Fruit fly (Drosophila melanogaster) whole organism, embryonic: ENCODE measurements around the gene Cp36.

Experiments
- Adf1 ChIP-seq: fragments of 200-800 bp; sonication (Bioruptor generic); IDR thresholded peaks from 2 replicates; pipeline ENCODE4 v1.3.6; 2022; ENCODE audit warnings: missing biosample characterization, missing genetic modification characterization
- Atf6 ChIP-seq: fragments of 200-800 bp; sonication (Bioruptor generic); IDR thresholded peaks from 2 replicates; pipeline ENCODE4 v1.3.6; 2022; ENCODE audit warnings: missing biosample characterization, missing genetic modification characterization
- CG10462 ChIP-seq: fragments of 200-800 bp; sonication (Bioruptor generic); optimal IDR thresholded peaks from 2 replicates; lab custom pipeline; 2016; ENCODE audit warnings: missing biosample characterization, missing genetic modification characterization
- CG12659 ChIP-seq: fragments of 200-800 bp; sonication (Bioruptor generic); optimal IDR thresholded peaks from 3 replicates; lab custom pipeline; 2017; ENCODE audit warnings: mild to moderate bottlenecking, missing biosample characterization, missing genetic modification reagents, missing genetic modification characterization
- CG12769 ChIP-seq: fragments of 200-800 bp; sonication (Bioruptor generic); optimal IDR thresholded peaks from 2 replicates; lab custom pipeline; 2019; ENCODE audit warnings: missing biosample characterization, mild to moderate bottlenecking, missing genetic modification characterization, moderate library complexity
- CG13123 ChIP-seq: fragments of 200-800 bp; sonication (Bioruptor generic); optimal IDR thresholded peaks from 2 replicates; lab custom pipeline; 2016; ENCODE audit warnings: missing biosample characterization, missing genetic modification characterization
- CG13296 ChIP-seq: fragments of 200-800 bp; sonication (Bioruptor generic); optimal IDR thresholded peaks from 3 replicates; lab custom pipeline; 2018; ENCODE audit warnings: missing biosample characterization, mild to moderate bottlenecking, missing genetic modification characterization
- CG13775 ChIP-seq: fragments of 200-800 bp; sonication (Bioruptor generic); optimal IDR thresholded peaks from 3 replicates; lab custom pipeline; 2017; ENCODE audit warnings: missing biosample characterization, mild to moderate bottlenecking, missing genetic modification characterization
- CG13894 ChIP-seq: fragments of 200-800 bp; sonication (Bioruptor generic); optimal IDR thresholded peaks from 3 replicates; lab custom pipeline; 2018; ENCODE audit warnings: missing biosample characterization, mild to moderate bottlenecking, missing genetic modification characterization, moderate library complexity
- CG15514 ChIP-seq: fragments of 200-800 bp; sonication (Bioruptor generic); optimal IDR thresholded peaks from 3 replicates; lab custom pipeline; 2017; ENCODE audit warnings: missing biosample characterization, missing genetic modification characterization, mild to moderate bottlenecking, moderate library complexity, missing genetic modification reagents
- CG17385 ChIP-seq: fragments of 200-800 bp; sonication (Bioruptor generic); optimal IDR thresholded peaks from 3 replicates; lab custom pipeline; 2018; ENCODE audit warnings: missing biosample characterization, mild to moderate bottlenecking, missing genetic modification characterization
- CG17912 ChIP-seq: fragments of 200-800 bp; sonication (Bioruptor generic); optimal IDR thresholded peaks from 2 replicates; lab custom pipeline; 2018; ENCODE audit warnings: missing biosample characterization, mild to moderate bottlenecking, missing genetic modification characterization
- CG2120 ChIP-seq: fragments of 200-800 bp; sonication (Bioruptor generic); optimal IDR thresholded peaks from 3 replicates; lab custom pipeline; 2016; ENCODE audit warnings: missing biosample characterization, missing genetic modification characterization
- CG3847 ChIP-seq: fragments of 200-800 bp; sonication (Bioruptor generic); IDR thresholded peaks from 2 replicates; pipeline ENCODE4 v1.3.6; 2022; ENCODE audit warnings: missing biosample characterization, missing genetic modification characterization
- CG4360 ChIP-seq: fragments of 200-800 bp; sonication (Bioruptor generic); IDR thresholded peaks from 2 replicates; pipeline ENCODE4 v1.3.6; 2022; ENCODE audit warnings: missing biosample characterization, missing genetic modification characterization
- CG4424 ChIP-seq: fragments of 200-800 bp; sonication (Bioruptor generic); optimal IDR thresholded peaks from 3 replicates; lab custom pipeline; 2016; ENCODE audit warnings: missing biosample characterization, missing genetic modification characterization
- CG6791 ChIP-seq: fragments of 200-800 bp; sonication (Bioruptor generic); IDR thresholded peaks from 3 replicates; pipeline ENCODE4 v1.3.6; 2022; ENCODE audit warnings: missing biosample characterization, missing genetic modification characterization; ENCODE audit not compliant: partially characterized antibody
- CTCF ChIP-seq: fragments of 200-800 bp; sonication (Bioruptor generic); optimal IDR thresholded peaks from 2 replicates; lab custom pipeline; 2017; ENCODE audit warnings: missing biosample characterization, mild to moderate bottlenecking, missing genetic modification characterization, moderate library complexity
- Dp ChIP-seq: fragments of 200-800 bp; sonication (Bioruptor generic); optimal IDR thresholded peaks from 2 replicates; lab custom pipeline; 2018; ENCODE audit warnings: missing biosample characterization, mild to moderate bottlenecking, missing genetic modification characterization, moderate library complexity
- Ets97D ChIP-seq: fragments of 200-800 bp; sonication (Bioruptor generic); optimal IDR thresholded peaks from 3 replicates; lab custom pipeline; 2016; ENCODE audit warnings: missing biosample characterization, missing genetic modification characterization
- Gug ChIP-seq: fragments of 200-800 bp; sonication (Bioruptor generic); IDR thresholded peaks from 4 replicates; pipeline ENCODE4 v1.3.6; 2022; ENCODE audit warnings: missing biosample characterization, missing genetic modification characterization
- Med ChIP-seq: fragments of 200-800 bp; sonication (Bioruptor generic); peaks from one replicate; lab custom pipeline; 2016; ENCODE audit warnings: missing biosample characterization, missing genetic modification characterization, mild to moderate bottlenecking, inconsistent platforms, moderate library complexity
- Myb ChIP-seq: fragments of 200-800 bp; sonication (Bioruptor generic); optimal IDR thresholded peaks from 2 replicates; lab custom pipeline; 2016; ENCODE audit warnings: missing biosample characterization, missing genetic modification characterization
- NFAT ChIP-seq: fragments of 200-800 bp; sonication (Bioruptor generic); IDR thresholded peaks from 2 replicates; pipeline ENCODE4 v1.3.6; 2022; ENCODE audit warnings: missing biosample characterization, missing genetic modification characterization
- Opbp ChIP-seq: fragments of 200-800 bp; sonication (Bioruptor generic); IDR thresholded peaks from 3 replicates; pipeline ENCODE4 v1.3.6; 2022; ENCODE audit warnings: missing biosample characterization, missing genetic modification characterization; ENCODE audit not compliant: partially characterized antibody
- Optix ChIP-seq: fragments of 200-800 bp; sonication (Bioruptor generic); IDR thresholded peaks from 3 replicates; pipeline ENCODE4 v1.3.6; 2022; ENCODE audit warnings: missing biosample characterization, missing genetic modification characterization
- Trl ChIP-seq, 3 experiments: fragments of >200 bp in 2 of 3; fragments of 200-800 bp in 1 of 3; sonication (Bioruptor generic) in 1 of 3; optimal IDR thresholded peaks; 2 replicates in 1 of 3; 3 replicates in 2 of 3; lab custom pipeline; 2016 to 2017; ENCODE audit warnings: missing biosample characterization in 1 of 3, missing genetic modification characterization in 1 of 3
- Vsx1 ChIP-seq: fragments of 200-800 bp; sonication (Bioruptor generic); optimal IDR thresholded peaks from 2 replicates; lab custom pipeline; 2017; ENCODE audit warnings: missing biosample characterization, mild to moderate bottlenecking, missing genetic modification characterization, missing genetic modification reagents
- YL-1 ChIP-seq: fragments of 200-800 bp; sonication (Bioruptor generic); optimal IDR thresholded peaks from 3 replicates; lab custom pipeline; 2017; ENCODE audit warnings: missing biosample characterization, mild to moderate bottlenecking, missing genetic modification characterization
- ac ChIP-seq: fragments of 200-800 bp; sonication (Bioruptor generic); optimal IDR thresholded peaks from 3 replicates; lab custom pipeline; 2017; ENCODE audit warnings: missing biosample characterization, mild to moderate bottlenecking, missing genetic modification characterization
- cg ChIP-seq: fragments of 200-800 bp; sonication (Bioruptor generic); optimal IDR thresholded peaks from 3 replicates; lab custom pipeline; 2019; ENCODE audit warnings: missing biosample characterization, mild to moderate bottlenecking, missing genetic modification characterization, moderate library complexity
- ems ChIP-seq: fragments of 200-800 bp; sonication (Bioruptor generic); optimal IDR thresholded peaks from 3 replicates; lab custom pipeline; 2016; ENCODE audit warnings: missing biosample characterization, missing genetic modification characterization
- ftz-f1 ChIP-seq: fragments of 200-800 bp; sonication (Bioruptor generic); optimal IDR thresholded peaks from 2 replicates; lab custom pipeline; 2016; ENCODE audit warnings: missing biosample characterization, missing genetic modification characterization
- hkb ChIP-seq, 2 experiments: fragments of 200-800 bp in 1 of 2; fragments of >200 bp in 1 of 2; sonication (Bioruptor generic) in 1 of 2; IDR thresholded peaks in 1 of 2; optimal IDR thresholded peaks in 1 of 2; 2 replicates each; pipeline versions ENCODE4 v1.3.6 to Lab custom; 2017 to 2022; ENCODE audit warnings: missing biosample characterization in 1 of 2, missing genetic modification characterization in 1 of 2
- kni ChIP-seq: fragments of 200-800 bp; sonication (Bioruptor generic); optimal IDR thresholded peaks from 3 replicates; lab custom pipeline; 2017; ENCODE audit warnings: mild to moderate bottlenecking, missing biosample characterization, missing genetic modification reagents, missing genetic modification characterization
- lab ChIP-seq: fragments of 200-800 bp; sonication (Bioruptor generic); optimal IDR thresholded peaks from 3 replicates; lab custom pipeline; 2017; ENCODE audit warnings: missing biosample characterization, missing genetic modification characterization, mild to moderate bottlenecking, moderate library complexity, missing genetic modification reagents
- mam ChIP-seq: fragments of 200-800 bp; sonication (Bioruptor generic); optimal IDR thresholded peaks from 3 replicates; lab custom pipeline; 2016; ENCODE audit warnings: missing biosample characterization, missing genetic modification characterization
- mirr ChIP-seq: fragments of 200-800 bp; sonication (Bioruptor generic); optimal IDR thresholded peaks from 3 replicates; lab custom pipeline; 2018; ENCODE audit warnings: missing biosample characterization, mild to moderate bottlenecking, missing genetic modification characterization
- nerfin-2 ChIP-seq: fragments of 200-800 bp; sonication (Bioruptor generic); IDR thresholded peaks from 2 replicates; pipeline ENCODE4 v1.3.6; 2022; ENCODE audit warnings: missing biosample characterization, missing genetic modification characterization; ENCODE audit not compliant: partially characterized antibody
- onecut ChIP-seq: fragments of 200-800 bp; sonication (Bioruptor generic); IDR thresholded peaks from 2 replicates; pipeline ENCODE4 v1.3.6; 2022; ENCODE audit warnings: missing biosample characterization, missing genetic modification characterization
- otp ChIP-seq: fragments of 200-800 bp; sonication (Bioruptor generic); IDR thresholded peaks from 3 replicates; pipeline ENCODE4, ENCODE4 v1.3.6; 2022; ENCODE audit warnings: missing biosample characterization, missing genetic modification characterization
- repo ChIP-seq: fragments of 200-800 bp; sonication (Bioruptor generic); optimal IDR thresholded peaks from 2 replicates; lab custom pipeline; 2016; ENCODE audit warnings: missing biosample characterization, missing genetic modification characterization
- run ChIP-seq: fragments of 200-800 bp; sonication (Bioruptor generic); optimal IDR thresholded peaks from 3 replicates; lab custom pipeline; 2018; ENCODE audit warnings: missing biosample characterization, mild to moderate bottlenecking, missing genetic modification characterization
- slbo ChIP-seq: fragments of 200-800 bp; sonication (Bioruptor generic); IDR thresholded peaks from 2 replicates; pipeline ENCODE4 v1.3.6; 2022; ENCODE audit warnings: missing biosample characterization, missing genetic modification characterization
- twi ChIP-seq: fragments of 200-800 bp; optimal IDR thresholded peaks from 2 replicates; lab custom pipeline; 2019; ENCODE audit warnings: missing biosample characterization, mild to moderate bottlenecking, missing genetic modification characterization, moderate library complexity
- tx ChIP-seq: fragments of 200-800 bp; sonication (Bioruptor generic); optimal IDR thresholded peaks from 2 replicates; lab custom pipeline; 2016; ENCODE audit warnings: missing biosample characterization, missing genetic modification characterization
- z ChIP-seq: fragments of 200-800 bp; sonication (Bioruptor generic); IDR thresholded peaks from 3 replicates; pipeline ENCODE4 v1.3.6; 2022; ENCODE audit warnings: missing biosample characterization, missing genetic modification characterization
- zen2 ChIP-seq: fragments of 200-800 bp; sonication (Bioruptor generic); IDR thresholded peaks from 3 replicates; pipeline ENCODE4 v1.3.6; 2022; ENCODE audit warnings: missing biosample characterization, missing genetic modification characterization; ENCODE audit not compliant: partially characterized antibody

Cp36 gene

dm6 chrX:8517121-8518024, 38.3 kb downstream of the Cp36 start, which contains the start of gene Nrg (continued):
- TF ChIP-seq mam (GFP tag; lab: Kevin White, UChicago), result no peak
- peak; percentile 86 for TF ChIP-seq Myb
- no peak for TF ChIP-seq kni (GFP tag; lab: Kevin White, UChicago)
- TF ChIP-seq CG13123 (GFP tag; lab: Kevin White, UChicago), result no peak
- no peak for TF ChIP-seq twi (tag; lab: Kevin White, UChicago)
- TF ChIP-seq Opbp, result peak; percentile 98
- peak; percentile 18; the same call in 1 of the 4 replicates for TF ChIP-seq Gug (GFP tag; lab: Robert Waterston, UW)
- peak; percentile 44 for TF ChIP-seq CTCF (GFP tag; lab: Kevin White, UChicago)
- TF ChIP-seq CG10462 (GFP tag; lab: Kevin White, UChicago), result peak; percentile 64
- peak; percentile 60 for TF ChIP-seq mirr
- no peak for TF ChIP-seq hkb (optimal IDR thresholded peaks at IDR 0.05; lab: Kevin White, UChicago)
- TF ChIP-seq hkb (GFP tag; IDR thresholded peaks at IDR 0.05; lab: Robert Waterston, UW), result peak; percentile 52; the same call in 1 of the 2 replicates
- TF ChIP-seq repo, result peak; percentile 31
- TF ChIP-seq CG6791 (GFP tag; lab: Robert Waterston, UW), result peak; percentile 99
- TF ChIP-seq Adf1, result no peak; the same call in 1 of the 2 replicates
- TF ChIP-seq Ets97D, result peak; percentile 93
- peak; percentile 79 for TF ChIP-seq CG12659
- TF ChIP-seq NFAT (GFP tag; lab: Robert Waterston, UW), result peak; percentile 58; the same call in 1 of the 2 replicates
- peak; percentile 67 for TF ChIP-seq lab
- TF ChIP-seq slbo (GFP tag; lab: Robert Waterston, UW), result peak; percentile 43
- TF ChIP-seq CG17912 (GFP tag; lab: Kevin White, UChicago), result peak; percentile 18
- peak; percentile 97 for TF ChIP-seq Dp (GFP tag; lab: Kevin White, UChicago)
- TF ChIP-seq CG4424 (GFP tag; lab: Kevin White, UChicago), result peak; percentile 4
- TF ChIP-seq CG3847, result peak; percentile 75
- peak; percentile 51 for TF ChIP-seq Vsx1 (GFP tag; lab: Kevin White, UChicago)
- peak; percentile 30 for TF ChIP-seq YL-1 (GFP tag; lab: Kevin White, UChicago)
- TF ChIP-seq onecut, result peak; percentile 39; the same call in 1 of the 2 replicates
- no peak for TF ChIP-seq ac
- peak; percentile 27 for TF ChIP-seq CG2120 (GFP tag; lab: Kevin White, UChicago)
- peak; percentile 14; the same call in 1 of the 2 replicates for TF ChIP-seq Atf6 (GFP tag; lab: Robert Waterston, UW)
- TF ChIP-seq CG15514 (GFP tag; lab: Kevin White, UChicago), result peak; percentile 91
- TF ChIP-seq zen2 (GFP tag; lab: Robert Waterston, UW), result peak; percentile 100
- TF ChIP-seq CG13775 (GFP tag; lab: Kevin White, UChicago), result peak; percentile 35
- TF ChIP-seq nerfin-2 (GFP tag; lab: Robert Waterston, UW), result peak; percentile 98
- TF ChIP-seq CG13296 (GFP tag; lab: Kevin White, UChicago), result peak; percentile 43
- peak; percentile 21 for TF ChIP-seq run (tag; lab: Kevin White, UChicago)

dm6 chrX:8518025-8518661, 39.0 kb downstream of the Cp36 start:
- TF ChIP-seq ftz-f1 (GFP tag; lab: Kevin White, UChicago), result peak; percentile 13
- TF ChIP-seq tx (GFP tag; lab: Kevin White, UChicago), result no peak
- TF ChIP-seq cg (GFP tag; lab: Kevin White, UChicago), result peak; percentile 83
- TF ChIP-seq Trl (optimal IDR thresholded peaks at IDR 0.05; lab: Kevin White, UChicago), result peak; percentile 71 to 87
- no peak for TF ChIP-seq Trl (GFP tag; optimal IDR thresholded peaks at IDR 0.05; lab: Kevin White, UChicago)
- TF ChIP-seq Med (GFP tag; lab: Kevin White, UChicago), result peak; percentile 55
- TF ChIP-seq CG17385 (GFP tag; lab: Kevin White, UChicago), result peak; percentile 84
- TF ChIP-seq hkb (optimal IDR thresholded peaks at IDR 0.05; lab: Kevin White, UChicago), result no peak
- TF ChIP-seq hkb (GFP tag; IDR thresholded peaks at IDR 0.05; lab: Robert Waterston, UW), result no peak
- peak; percentile 14 for TF ChIP-seq CG12769 (tag; lab: Kevin White, UChicago)
- no peak for TF ChIP-seq otp
- peak; percentile 95 for TF ChIP-seq z (GFP tag; lab: Robert Waterston, UW)
- no peak for TF ChIP-seq ems (GFP tag; lab: Kevin White, UChicago)
- peak; percentile 54 for TF ChIP-seq CG13894 (tag; lab: Kevin White, UChicago)
- peak; percentile 65 for TF ChIP-seq CG4360 (GFP tag; lab: Robert Waterston, UW)
- TF ChIP-seq Optix (GFP tag; lab: Robert Waterston, UW), result no peak
